Worm (Caenorhabditis elegans) whole organism, L2 larva: Measurements from ENCODE around the gene F52E10.2.

ENCODE experiments used
- R02D3.7 ChIP-seq: fragments of 150-350 bp; optimal IDR thresholded peaks from 2 replicates; lab custom pipeline; 2014; ENCODE audit warnings: missing biosample characterization, missing genetic modification characterization
- ama-1 ChIP-seq: fragments of 150-350 bp; optimal IDR thresholded peaks from 2 replicates; lab custom pipeline; 2018; ENCODE audit warnings: inconsistent platforms
- elt-3 ChIP-seq: sonication (generic microtip); optimal IDR thresholded peaks from 2 replicates; lab custom pipeline; 2017; ENCODE audit warnings: missing biosample characterization, missing genetic modification characterization
- fos-1 ChIP-seq: fragments of 150-350 bp; optimal IDR thresholded peaks from 2 replicates; lab custom pipeline; 2014; ENCODE audit warnings: missing biosample characterization, missing genetic modification characterization
- lsy-2 ChIP-seq, 2 experiments: fragments of 150-350 bp in 1 of 2; sonication (generic microtip) in 1 of 2; optimal IDR thresholded peaks; 2 replicates each; lab custom pipeline; 2014 to 2017; ENCODE audit warnings: missing biosample characterization in 2 of 2, missing genetic modification characterization in 2 of 2
- peb-1 ChIP-seq: fragments of 150-350 bp; optimal IDR thresholded peaks from 2 replicates; lab custom pipeline; 2014; ENCODE audit warnings: missing biosample characterization, missing genetic modification characterization
- sem-4 ChIP-seq: fragments of 150-350 bp; optimal IDR thresholded peaks from 2 replicates; lab custom pipeline; 2014; ENCODE audit warnings: missing biosample characterization, missing genetic modification reagents, missing genetic modification characterization
- unc-62 ChIP-seq: fragments of 150-350 bp; optimal IDR thresholded peaks from 2 replicates; lab custom pipeline; 2014; ENCODE audit warnings: missing biosample characterization, missing genetic modification reagents, missing genetic modification characterization

DNA sequence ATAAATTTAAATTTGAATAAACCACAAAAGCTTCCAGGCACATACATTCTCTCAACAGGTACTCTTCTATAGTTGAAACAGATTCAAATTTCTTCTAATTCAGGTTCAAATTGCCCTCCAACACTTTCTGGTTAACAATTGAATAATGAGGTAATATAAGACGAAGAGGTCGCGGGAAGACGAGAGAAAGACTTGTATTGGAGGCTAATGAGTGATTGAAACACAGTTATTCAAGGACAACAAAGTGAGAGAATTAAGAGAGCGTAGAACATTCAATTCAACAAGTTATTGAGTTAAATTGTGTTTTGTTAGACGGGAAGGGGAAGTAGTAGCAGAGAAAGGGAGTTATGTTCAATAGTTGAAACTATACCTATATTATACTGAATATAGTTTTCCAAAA is 38.9 kb upstream of the F52E10.2 start:
- no peak for TF ChIP-seq elt-3 (tag; lab: Kevin White, UChicago)
- no peak for TF ChIP-seq ama-1 (lab: Kevin White, UChicago)
- TF ChIP-seq fos-1 (tag; lab: Kevin White, UChicago): no peak
- TF ChIP-seq peb-1 (tag; lab: Kevin White, UChicago): no peak
- TF ChIP-seq sem-4 (tag; lab: Kevin White, UChicago): no peak
- TF ChIP-seq lsy-2 (tag; optimal IDR thresholded peaks at IDR 0.05; lab: Kevin White, UChicago): no peak
- no peak for TF ChIP-seq R02D3.7 (tag; lab: Kevin White, UChicago)
- TF ChIP-seq unc-62 (GFP tag; lab: Kevin White, UChicago): no peak
